Fruit fly (Drosophila melanogaster) whole organism, prepupa: Measurements from ENCODE around the gene CG32988.

ENCODE experiments used
- CG10631 ChIP-seq: fragments of 200-800 bp; sonication (Bioruptor generic); optimal IDR thresholded peaks from 2 replicates; lab custom pipeline; 2016; ENCODE audit warnings: missing biosample characterization, missing genetic modification characterization
- CG11762 ChIP-seq: fragments of 200-800 bp; sonication (Bioruptor generic); optimal IDR thresholded peaks from 3 replicates; lab custom pipeline; 2016; ENCODE audit warnings: missing biosample characterization, missing genetic modification characterization; ENCODE audit not compliant: insufficient read depth
- CG32006 ChIP-seq: fragments of 200-800 bp; sonication (Bioruptor generic); optimal IDR thresholded peaks from 3 replicates; lab custom pipeline; 2017; ENCODE audit warnings: missing biosample characterization, mild to moderate bottlenecking, missing genetic modification characterization
- CG6276 ChIP-seq: fragments of 200-800 bp; sonication (Bioruptor generic); optimal IDR thresholded peaks from 2 replicates; lab custom pipeline; 2017; ENCODE audit warnings: missing biosample characterization, mild to moderate bottlenecking, missing genetic modification characterization
- Eip75B ChIP-seq: fragments of 200-800 bp; sonication (Bioruptor generic); optimal IDR thresholded peaks from 3 replicates; lab custom pipeline; 2016; ENCODE audit warnings: missing biosample characterization, missing genetic modification characterization

- TF ChIP-seq CG6276 (no peak), CG10631 (GFP tag; lab: Kevin White, UChicago) (no peak), CG11762 (GFP tag; lab: Kevin White, UChicago) (no peak), Eip75B (GFP tag; lab: Kevin White, UChicago) (no peak), CG32006 (GFP tag; lab: Kevin White, UChicago) (no peak)
Measured at dm6 chr2L:8849170-8849569, 15.5 kb upstream of the CG32988 start.
